Fruit fly (Drosophila melanogaster) whole organism, prepupa: ENCODE measurements around the gene Fer1.

Experiments
- Blimp-1 ChIP-seq: fragments of 200-800 bp; sonication (Bioruptor generic); optimal IDR thresholded peaks from 3 replicates; lab custom pipeline; 2017; ENCODE audit warnings: missing biosample characterization, missing genetic modification characterization, mild to moderate bottlenecking, moderate library complexity, missing genetic modification reagents
- CG10631 ChIP-seq: fragments of 200-800 bp; sonication (Bioruptor generic); optimal IDR thresholded peaks from 2 replicates; lab custom pipeline; 2016; ENCODE audit warnings: missing biosample characterization, missing genetic modification characterization
- CG10669 ChIP-seq: fragments of 200-800 bp; sonication (Bioruptor generic); optimal IDR thresholded peaks from 3 replicates; lab custom pipeline; 2018; ENCODE audit warnings: missing biosample characterization, mild to moderate bottlenecking, missing genetic modification characterization, moderate library complexity
- CG11294 ChIP-seq: fragments of 200-800 bp; sonication (Bioruptor generic); IDR thresholded peaks from 2 replicates; pipeline ENCODE4 v1.3.6; 2022; ENCODE audit warnings: missing biosample characterization, missing genetic modification characterization
- CG11762 ChIP-seq: fragments of 200-800 bp; sonication (Bioruptor generic); optimal IDR thresholded peaks from 3 replicates; lab custom pipeline; 2016; ENCODE audit warnings: missing biosample characterization, missing genetic modification characterization; ENCODE audit not compliant: insufficient read depth
- CG15336 ChIP-seq: fragments of 200-800 bp; sonication (Bioruptor generic); IDR thresholded peaks from 2 replicates; pipeline ENCODE4 v1.3.6; 2022; ENCODE audit warnings: missing biosample characterization, missing genetic modification characterization
- CG1621 ChIP-seq: fragments of 200-800 bp; sonication (Bioruptor generic); optimal IDR thresholded peaks from 3 replicates; lab custom pipeline; 2018; ENCODE audit warnings: missing biosample characterization, mild to moderate bottlenecking, missing genetic modification characterization
- CG16779 ChIP-seq: fragments of 200-800 bp; sonication (Bioruptor generic); optimal IDR thresholded peaks from 3 replicates; lab custom pipeline; 2017; ENCODE audit warnings: missing biosample characterization, mild to moderate bottlenecking, missing genetic modification characterization
- CG3032 ChIP-seq: fragments of 200-800 bp; optimal IDR thresholded peaks from 2 replicates; lab custom pipeline; 2019; ENCODE audit warnings: missing biosample characterization, mild to moderate bottlenecking, missing genetic modification characterization, moderate library complexity
- CG31627 ChIP-seq: fragments of 200-800 bp; sonication (Bioruptor generic); optimal IDR thresholded peaks from 3 replicates; lab custom pipeline; 2016; ENCODE audit warnings: missing biosample characterization, missing genetic modification characterization
- CG32006 ChIP-seq: fragments of 200-800 bp; sonication (Bioruptor generic); optimal IDR thresholded peaks from 3 replicates; lab custom pipeline; 2017; ENCODE audit warnings: missing biosample characterization, mild to moderate bottlenecking, missing genetic modification characterization
- CG34406 ChIP-seq: fragments of 200-800 bp; sonication (Bioruptor generic); optimal IDR thresholded peaks from 3 replicates; lab custom pipeline; 2016; ENCODE audit warnings: missing biosample characterization, missing genetic modification characterization
- CG3919 ChIP-seq: fragments of 200-800 bp; sonication (Bioruptor generic); optimal IDR thresholded peaks from 3 replicates; lab custom pipeline; 2016; ENCODE audit warnings: missing biosample characterization, missing genetic modification characterization
- CG4318 ChIP-seq: fragments of 200-800 bp; sonication (Bioruptor generic); optimal IDR thresholded peaks from 3 replicates; lab custom pipeline; 2017; ENCODE audit warnings: missing biosample characterization, mild to moderate bottlenecking, missing genetic modification characterization
- CG6792 ChIP-seq: fragments of 200-800 bp; sonication (Bioruptor generic); optimal IDR thresholded peaks from 3 replicates; lab custom pipeline; 2016; ENCODE audit warnings: missing biosample characterization, missing genetic modification characterization
- CG6808 ChIP-seq: fragments of 200-800 bp; sonication (Bioruptor generic); optimal IDR thresholded peaks from 3 replicates; lab custom pipeline; 2017; ENCODE audit warnings: missing biosample characterization, missing genetic modification characterization, mild to moderate bottlenecking, moderate library complexity, missing genetic modification reagents
- CG6854 ChIP-seq: fragments of 200-800 bp; sonication (Bioruptor generic); optimal IDR thresholded peaks from 2 replicates; lab custom pipeline; 2017; ENCODE audit warnings: missing biosample characterization, mild to moderate bottlenecking, missing genetic modification characterization
- CG7368 ChIP-seq: fragments of 200-800 bp; sonication (Bioruptor generic); optimal IDR thresholded peaks from 3 replicates; lab custom pipeline; 2016; ENCODE audit warnings: missing biosample characterization, missing genetic modification characterization
- CG8119 ChIP-seq: fragments of 200-800 bp; sonication (Bioruptor generic); IDR thresholded peaks from 3 replicates; pipeline ENCODE4 v1.3.6; 2022; ENCODE audit warnings: missing biosample characterization, missing genetic modification characterization
- CG8319 ChIP-seq: fragments of 200-800 bp; sonication (Bioruptor generic); optimal IDR thresholded peaks from 3 replicates; lab custom pipeline; 2016; ENCODE audit warnings: missing biosample characterization, missing genetic modification characterization
- CG9139 ChIP-seq: fragments of 200-800 bp; sonication (Bioruptor generic); optimal IDR thresholded peaks from 3 replicates; lab custom pipeline; 2017; ENCODE audit warnings: missing biosample characterization, mild to moderate bottlenecking, missing genetic modification characterization
- Eip75B ChIP-seq: fragments of 200-800 bp; sonication (Bioruptor generic); optimal IDR thresholded peaks from 3 replicates; lab custom pipeline; 2016; ENCODE audit warnings: missing biosample characterization, missing genetic modification characterization
- Eip78C ChIP-seq: fragments of 200-800 bp; sonication (Bioruptor generic); peaks from one replicate; lab custom pipeline; 2016; ENCODE audit warnings: missing biosample characterization, missing genetic modification characterization
- Ets21C ChIP-seq: fragments of 200-800 bp; sonication (Bioruptor generic); optimal IDR thresholded peaks from 3 replicates; lab custom pipeline; 2016; ENCODE audit warnings: missing biosample characterization, missing genetic modification characterization
- Ets96B ChIP-seq: fragments of 200-800 bp; optimal IDR thresholded peaks from 2 replicates; lab custom pipeline; 2019; ENCODE audit warnings: missing biosample characterization, mild to moderate bottlenecking, missing genetic modification characterization, moderate library complexity
- Gug ChIP-seq: fragments of 200-800 bp; sonication (Bioruptor generic); IDR thresholded peaks from 2 replicates; pipeline ENCODE4 v1.3.6; 2022; ENCODE audit warnings: missing biosample characterization, missing genetic modification characterization
- Hr38 ChIP-seq: sonication (Bioruptor generic); optimal IDR thresholded peaks from 2 replicates; lab custom pipeline; 2016; ENCODE audit warnings: missing biosample characterization, missing genetic modification characterization
- Hr4 ChIP-seq: fragments of 200-800 bp; sonication (Bioruptor generic); optimal IDR thresholded peaks from 3 replicates; lab custom pipeline; 2016; ENCODE audit warnings: missing biosample characterization, missing genetic modification characterization
- Lpt ChIP-seq: fragments of 200-800 bp; sonication (Bioruptor generic); optimal IDR thresholded peaks from 3 replicates; lab custom pipeline; 2016; ENCODE audit warnings: missing biosample characterization, missing genetic modification characterization
- OdsH ChIP-seq: fragments of 200-800 bp; sonication (Bioruptor generic); optimal IDR thresholded peaks from 3 replicates; lab custom pipeline; 2016; ENCODE audit warnings: missing biosample characterization, missing genetic modification characterization
- Smox ChIP-seq: fragments of 200-800 bp; sonication (Bioruptor generic); optimal IDR thresholded peaks from 3 replicates; lab custom pipeline; 2016; ENCODE audit warnings: missing biosample characterization, missing genetic modification characterization
- Sox102F ChIP-seq: fragments of 200-800 bp; sonication (Bioruptor generic); optimal IDR thresholded peaks from 2 replicates; lab custom pipeline; 2016; ENCODE audit warnings: missing biosample characterization, mild to moderate bottlenecking, missing genetic modification characterization
- Sox14 ChIP-seq: fragments of 200-800 bp; sonication (Bioruptor generic); optimal IDR thresholded peaks from 3 replicates; lab custom pipeline; 2016; ENCODE audit warnings: missing biosample characterization, missing genetic modification characterization
- Sox15 ChIP-seq: fragments of 200-800 bp; sonication (Bioruptor generic); optimal IDR thresholded peaks from 3 replicates; lab custom pipeline; 2016; ENCODE audit warnings: missing biosample characterization, missing genetic modification characterization
- achi ChIP-seq: fragments of 200-800 bp; sonication (Bioruptor generic); optimal IDR thresholded peaks from 3 replicates; lab custom pipeline; 2016; ENCODE audit warnings: missing biosample characterization, missing genetic modification characterization
- acj6 ChIP-seq: fragments of 200-800 bp; sonication (Bioruptor generic); optimal IDR thresholded peaks from 3 replicates; lab custom pipeline; 2016; ENCODE audit warnings: missing biosample characterization, missing genetic modification characterization
- dac ChIP-seq: fragments of 200-800 bp; sonication (Bioruptor generic); optimal IDR thresholded peaks from 2 replicates; lab custom pipeline; 2017; ENCODE audit warnings: missing biosample characterization, mild to moderate bottlenecking, missing genetic modification characterization
- eg ChIP-seq: fragments of 200-800 bp; sonication (Bioruptor generic); IDR thresholded peaks from 3 replicates; pipeline ENCODE4 v1.3.6; 2022; ENCODE audit warnings: missing biosample characterization, missing genetic modification characterization
- esn ChIP-seq: fragments of 200-800 bp; sonication (Bioruptor generic); optimal IDR thresholded peaks from 2 replicates; lab custom pipeline; 2016; ENCODE audit warnings: missing biosample characterization, mild to moderate bottlenecking, missing genetic modification characterization, moderate library complexity
- fd85E ChIP-seq: fragments of 200-800 bp; sonication (Bioruptor generic); optimal IDR thresholded peaks from 3 replicates; lab custom pipeline; 2016; ENCODE audit warnings: missing biosample characterization, missing genetic modification characterization
- fkh ChIP-seq: fragments of 200-800 bp; sonication (Bioruptor generic); optimal IDR thresholded peaks from 3 replicates; lab custom pipeline; 2017; ENCODE audit warnings: missing biosample characterization, mild to moderate bottlenecking, missing genetic modification characterization, moderate library complexity
- lz ChIP-seq: fragments of 200-800 bp; sonication (Bioruptor generic); optimal IDR thresholded peaks from 3 replicates; lab custom pipeline; 2016; ENCODE audit warnings: missing biosample characterization, missing genetic modification characterization
- pdm3 ChIP-seq: fragments of 200-800 bp; sonication (Bioruptor generic); optimal IDR thresholded peaks from 3 replicates; lab custom pipeline; 2016; ENCODE audit warnings: missing biosample characterization, missing genetic modification characterization
- svp ChIP-seq: fragments of 200-800 bp; sonication (Bioruptor generic); peaks from one replicate; lab custom pipeline; 2016; ENCODE audit warnings: missing biosample characterization, missing genetic modification characterization
- vri ChIP-seq: fragments of 200-800 bp; sonication (Bioruptor generic); optimal IDR thresholded peaks from 3 replicates; lab custom pipeline; 2016; ENCODE audit warnings: missing biosample characterization, mild to moderate bottlenecking, missing genetic modification characterization

The Fer1 gene

DNA sequence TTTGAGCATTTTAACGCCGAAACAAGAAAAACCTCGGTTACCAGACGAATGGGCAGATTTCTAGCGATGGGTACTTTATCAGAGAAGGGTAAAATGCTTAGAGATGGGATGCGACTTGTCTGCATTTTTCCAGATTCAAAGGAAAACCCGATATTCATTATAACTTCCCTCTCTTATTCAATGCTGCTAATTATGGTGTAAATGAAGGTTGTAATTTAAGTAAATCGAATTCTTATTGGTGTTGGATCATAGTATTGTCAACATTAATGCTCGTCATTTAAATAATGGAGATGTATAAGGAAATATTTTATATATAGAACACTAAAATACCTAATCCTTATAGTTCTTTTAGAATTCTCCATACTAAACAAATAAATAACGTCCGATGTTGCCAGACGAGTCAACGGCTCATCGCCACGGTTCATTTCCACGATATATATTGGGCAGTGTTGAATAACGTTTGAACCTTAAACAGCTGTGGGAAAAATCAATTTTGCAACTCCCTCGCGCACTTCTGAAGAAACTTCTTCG lies 11.8 kb upstream of the Fer1 start, which contains the start of the genes Alh and CG10098 (continued):
- peak; percentile 60 for TF ChIP-seq dac (GFP tag; lab: Kevin White, UChicago)
- no peak for TF ChIP-seq CG6854 (GFP tag; lab: Kevin White, UChicago)
- TF ChIP-seq pdm3: peak; percentile 91
- peak; percentile 81 for TF ChIP-seq CG3032 (tag; lab: Kevin White, UChicago)
- TF ChIP-seq fkh (GFP tag; lab: Kevin White, UChicago): peak; percentile 93
- TF ChIP-seq CG8319 (GFP tag; lab: Kevin White, UChicago): peak; percentile 62
- TF ChIP-seq CG6792 (GFP tag; lab: Kevin White, UChicago): peak; percentile 78
- peak; percentile 31 for TF ChIP-seq CG1621 (tag; lab: Kevin White, UChicago)
- peak; percentile 92 for TF ChIP-seq CG10631 (GFP tag; lab: Kevin White, UChicago)
- peak; percentile 72 for TF ChIP-seq CG4318 (GFP tag; lab: Kevin White, UChicago)
- TF ChIP-seq CG32006 (GFP tag; lab: Kevin White, UChicago): peak; percentile 77
- peak; percentile 42 for TF ChIP-seq vri
- TF ChIP-seq Ets21C: peak; percentile 86
- peak; percentile 85 for TF ChIP-seq OdsH (GFP tag; lab: Kevin White, UChicago)
- peak; percentile 82 for TF ChIP-seq Sox14 (GFP tag; lab: Kevin White, UChicago)
- TF ChIP-seq Lpt (GFP tag; lab: Kevin White, UChicago): peak; percentile 55
- TF ChIP-seq CG34406 (GFP tag; lab: Kevin White, UChicago): peak; percentile 68
- TF ChIP-seq Sox15 (GFP tag; lab: Kevin White, UChicago): peak; percentile 88
- TF ChIP-seq Gug (GFP tag; lab: Robert Waterston, UW): peak; percentile 55
- TF ChIP-seq eg (GFP tag; lab: Robert Waterston, UW): peak; percentile 81
- peak; percentile 84 for TF ChIP-seq Hr4 (GFP tag; lab: Kevin White, UChicago)
- peak; percentile 89 for TF ChIP-seq lz
- TF ChIP-seq acj6 (GFP tag; lab: Kevin White, UChicago): peak; percentile 88
- peak; percentile 75 for TF ChIP-seq Sox102F (GFP tag; lab: Kevin White, UChicago)
- TF ChIP-seq CG6808 (GFP tag; lab: Kevin White, UChicago): peak; percentile 37
- peak; percentile 56; the same call in 1 of the 2 replicates for TF ChIP-seq CG11294 (GFP tag; lab: Robert Waterston, UW)
- peak; percentile 52 for TF ChIP-seq CG11762
- peak; percentile 61 for TF ChIP-seq Ets96B (tag; lab: Kevin White, UChicago)
- no peak for TF ChIP-seq fd85E (GFP tag; lab: Kevin White, UChicago)
- peak; percentile 82 for TF ChIP-seq achi (GFP tag; lab: Kevin White, UChicago)
- peak; percentile 59 for TF ChIP-seq CG7368 (GFP tag; lab: Kevin White, UChicago)

DNA sequence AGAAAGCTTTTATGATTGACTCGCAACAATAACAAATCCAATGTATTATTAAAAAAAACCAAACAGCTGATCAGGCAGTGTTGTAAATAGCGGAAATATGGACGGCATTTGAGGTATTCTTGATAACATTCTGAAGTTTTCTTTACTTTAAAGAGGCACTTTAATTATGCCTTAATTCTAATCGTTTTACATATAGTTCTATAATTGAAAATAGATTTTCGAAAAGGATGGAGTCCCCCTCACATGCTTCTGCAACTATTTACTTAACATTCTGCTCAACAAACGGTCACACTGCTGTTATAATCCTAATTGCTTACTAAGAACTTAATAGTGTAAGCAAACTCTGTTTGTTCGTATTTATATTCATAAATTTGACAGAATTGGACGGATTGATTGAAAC lies 8.0 kb upstream of the Fer1 start, which contains the start of gene CG10068:
CG10068 (minus strand) TSS at position 62 of the 400 bp plus-strand sequence.
- peak; percentile 93 for TF ChIP-seq eg (GFP tag; lab: Robert Waterston, UW)
- peak; percentile 84 for TF ChIP-seq Smox (GFP tag; lab: Kevin White, UChicago)
- no peak; the same call in 1 of the 2 replicates for TF ChIP-seq Gug (GFP tag; lab: Robert Waterston, UW)
- peak; percentile 61 for TF ChIP-seq CG6808 (GFP tag; lab: Kevin White, UChicago)
- TF ChIP-seq Hr4 (GFP tag; lab: Kevin White, UChicago): peak; percentile 72
- peak; percentile 85 for TF ChIP-seq CG10631 (GFP tag; lab: Kevin White, UChicago)
- TF ChIP-seq CG3919 (GFP tag; lab: Kevin White, UChicago): peak; percentile 88
- TF ChIP-seq dac (GFP tag; lab: Kevin White, UChicago): peak; percentile 29
- no peak for TF ChIP-seq CG16779
- TF ChIP-seq achi (GFP tag; lab: Kevin White, UChicago): peak; percentile 82
- TF ChIP-seq CG9139 (GFP tag; lab: Kevin White, UChicago): peak; percentile 11
- peak; percentile 90 for TF ChIP-seq lz
- TF ChIP-seq fkh (GFP tag; lab: Kevin White, UChicago): peak; percentile 97
- peak; percentile 96 for TF ChIP-seq svp
- peak; percentile 87 for TF ChIP-seq pdm3
- peak; percentile 7 for TF ChIP-seq Hr38
- peak; percentile 95 for TF ChIP-seq Eip78C
- TF ChIP-seq Sox102F (GFP tag; lab: Kevin White, UChicago): peak; percentile 87
- TF ChIP-seq CG8319 (GFP tag; lab: Kevin White, UChicago): peak; percentile 38
- peak; percentile 60 for TF ChIP-seq Lpt (GFP tag; lab: Kevin White, UChicago)
- TF ChIP-seq Eip75B (GFP tag; lab: Kevin White, UChicago): peak; percentile 88
- peak; percentile 84 for TF ChIP-seq CG3032 (tag; lab: Kevin White, UChicago)
- TF ChIP-seq CG31627 (GFP tag; lab: Kevin White, UChicago): peak; percentile 84
- peak; percentile 81 for TF ChIP-seq Ets21C
- peak; percentile 81 for TF ChIP-seq CG10669 (GFP tag; lab: Kevin White, UChicago)
- TF ChIP-seq Sox15 (GFP tag; lab: Kevin White, UChicago): peak; percentile 64
- TF ChIP-seq OdsH (GFP tag; lab: Kevin White, UChicago): peak; percentile 79
- TF ChIP-seq CG15336 (GFP tag; lab: Robert Waterston, UW): peak; percentile 77
- TF ChIP-seq esn (GFP tag; lab: Kevin White, UChicago): peak; percentile 92
- peak; percentile 86 for TF ChIP-seq CG34406 (GFP tag; lab: Kevin White, UChicago)
- TF ChIP-seq CG8119 (GFP tag; lab: Robert Waterston, UW): peak; percentile 66
- peak; percentile 57 for TF ChIP-seq CG6854 (GFP tag; lab: Kevin White, UChicago)
- peak; percentile 63 for TF ChIP-seq CG11762
- peak; percentile 4 for TF ChIP-seq fd85E (GFP tag; lab: Kevin White, UChicago)
- TF ChIP-seq CG11294 (GFP tag; lab: Robert Waterston, UW): peak; percentile 57
- TF ChIP-seq Blimp-1: peak; percentile 49
